Worm (Caenorhabditis elegans): ENCODE results near the gene str-84.

DNA sequence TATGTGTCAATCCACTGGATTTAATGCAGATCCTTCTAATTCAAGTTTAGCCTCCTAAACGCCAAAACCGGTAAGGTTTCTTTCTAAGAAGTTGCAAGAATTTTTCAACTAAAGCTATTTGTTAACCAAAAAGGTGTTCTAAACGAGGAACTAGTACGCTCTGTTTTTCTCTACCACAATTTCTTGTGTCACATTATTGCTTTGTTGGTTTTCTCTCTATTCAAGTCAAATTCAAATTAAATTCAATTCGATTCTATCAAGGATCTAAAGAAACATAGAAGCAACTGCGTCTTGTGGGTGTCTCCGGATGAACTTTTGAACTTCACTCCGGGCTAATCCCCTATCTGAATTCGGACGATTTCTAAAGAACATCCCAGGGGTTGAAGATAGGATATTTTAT lies 35.7 kb upstream of the str-84 start, which contains the start of gene oac-40:
- TF ChIP-seq ttx-3 (tag; optimal IDR thresholded peaks at IDR 0.05) (no peak), unc-42 (tag; optimal IDR thresholded peaks at IDR 0.05) (no peak), pqm-1 (tag; optimal IDR thresholded peaks at IDR 0.05) (no peak), che-1 (tag; optimal IDR thresholded peaks at IDR 0.05) (no peak), hlh-6 (tag; optimal IDR thresholded peaks at IDR 0.05) (no peak), ceh-22 (tag; optimal IDR thresholded peaks at IDR 0.05) (no peak), nhr-11 (tag; optimal IDR thresholded peaks at IDR 0.05) (no peak), elt-4 (tag; optimal IDR thresholded peaks at IDR 0.05) (no peak), unc-3 (GFP tag; conservative IDR thresholded peaks at IDR 0.05) (no peak), unc-3 (tag; optimal IDR thresholded peaks at IDR 0.05) (no peak), ama-1 (optimal IDR thresholded peaks at IDR 0.05) (no peak)

Data from whole organism, late embryonic.